Worm (Caenorhabditis elegans) whole organism, early embryonic: ENCODE measurements around the gene T11F8.12.
"Not testable (repeated sequence)": the region's sequence is repeated elsewhere in the genome, so short reads cannot be mapped to it uniquely, and the experiment has no call there.

Source experiments
- B0310.2 ChIP-seq: sonication (generic microtip); optimal IDR thresholded peaks from 2 replicates; lab custom pipeline; 2016; ENCODE audit warnings: mild to moderate bottlenecking, missing genetic modification characterization, missing compliant biosample characterization
- F13C5.2 ChIP-seq: sonication (generic microtip); optimal IDR thresholded peaks from 2 replicates; lab custom pipeline; 2017; ENCODE audit warnings: mild to moderate bottlenecking, missing genetic modification characterization, inconsistent platforms, missing compliant biosample characterization
- aly-1 ChIP-seq: sonication (generic microtip); optimal IDR thresholded peaks from 2 replicates; lab custom pipeline; 2016; ENCODE audit warnings: missing genetic modification characterization, missing compliant biosample characterization
- ama-1 ChIP-seq: fragments of 150-350 bp; optimal IDR thresholded peaks from 2 replicates; lab custom pipeline; 2014
- ceh-13 ChIP-seq: fragments of 200-800 bp; sonication (Bioruptor generic); optimal IDR thresholded peaks from 2 replicates; lab custom pipeline; 2018; ENCODE audit warnings: mild to moderate bottlenecking, missing genetic modification characterization, missing compliant biosample characterization
- ets-7 ChIP-seq: sonication (generic microtip); optimal IDR thresholded peaks from 2 replicates; lab custom pipeline; 2016; ENCODE audit warnings: missing genotype, missing genetic modification characterization, missing compliant biosample characterization
- flt-1 ChIP-seq: fragments of 200-800 bp; sonication (Bioruptor generic); IDR thresholded peaks from 2 replicates; pipeline ENCODE4 v1.3.6; 2022; ENCODE audit warnings: missing genetic modification characterization, missing compliant biosample characterization
- hmbx-1 ChIP-seq: sonication (generic microtip); optimal IDR thresholded peaks from 2 replicates; lab custom pipeline; 2016; ENCODE audit warnings: mild to moderate bottlenecking, missing genetic modification characterization, missing compliant biosample characterization
- hnd-1 ChIP-seq: sonication (generic microtip); optimal IDR thresholded peaks from 2 replicates; lab custom pipeline; 2016; ENCODE audit warnings: missing genetic modification characterization, missing compliant biosample characterization
- sea-1 ChIP-seq: fragments of 200-800 bp; sonication (Bioruptor generic); conservative IDR thresholded peaks from 2 replicates; pipeline ENCODE4 v1.3.6; 2022; ENCODE audit warnings: missing genetic modification characterization, missing compliant biosample characterization
- tbx-11 ChIP-seq: fragments of 200-800 bp; sonication (Bioruptor generic); IDR thresholded peaks from 2 replicates; pipeline ENCODE4 v1.3.6; 2022; ENCODE audit warnings: missing genetic modification characterization, missing compliant biosample characterization

DNA sequence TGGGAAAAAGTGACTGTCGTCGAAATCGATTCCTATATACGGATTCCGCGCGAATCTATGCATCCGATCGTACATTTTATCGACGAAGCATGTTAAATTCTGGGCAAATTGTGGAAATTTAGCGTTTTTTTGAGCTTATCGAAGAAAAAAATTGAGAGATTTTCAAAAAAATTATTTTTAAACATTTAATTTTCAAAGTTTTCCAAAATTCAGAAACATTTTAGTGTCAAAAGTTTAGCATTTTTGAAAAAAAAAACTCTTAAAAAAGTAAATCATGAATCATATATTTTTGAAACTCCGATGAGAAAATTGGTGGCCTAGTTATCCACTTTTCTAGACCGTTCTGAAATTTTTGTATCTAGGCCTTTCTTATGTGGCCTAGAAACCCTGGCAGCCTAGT, 8.9 kb upstream of the T11F8.12 start, which contains the start of gene B0273.115:
- not testable (repeated sequence) for TF ChIP-seq sea-1 (GFP tag; lab: Robert Waterston, UW); ceh-13; B0310.2 (tag; lab: Kevin White, UChicago); ama-1 (lab: Kevin White, UChicago); hmbx-1 (tag; lab: Kevin White, UChicago); flt-1; tbx-11 (GFP tag; lab: Robert Waterston, UW); ets-7 (tag; lab: Kevin White, UChicago); hnd-1; F13C5.2 (tag; lab: Kevin White, UChicago); aly-1
